Worm (Caenorhabditis elegans): ENCODE data around the gene fbxa-164.
A peak's percentile ranks its signal among the peaks of the same experiment; 100 is the strongest.
"Not testable (repeated sequence)": the region's sequence is repeated elsewhere in the genome, so short reads cannot be mapped to it uniquely, and the experiment has no call there.

The fbxa-164 gene

DNA sequence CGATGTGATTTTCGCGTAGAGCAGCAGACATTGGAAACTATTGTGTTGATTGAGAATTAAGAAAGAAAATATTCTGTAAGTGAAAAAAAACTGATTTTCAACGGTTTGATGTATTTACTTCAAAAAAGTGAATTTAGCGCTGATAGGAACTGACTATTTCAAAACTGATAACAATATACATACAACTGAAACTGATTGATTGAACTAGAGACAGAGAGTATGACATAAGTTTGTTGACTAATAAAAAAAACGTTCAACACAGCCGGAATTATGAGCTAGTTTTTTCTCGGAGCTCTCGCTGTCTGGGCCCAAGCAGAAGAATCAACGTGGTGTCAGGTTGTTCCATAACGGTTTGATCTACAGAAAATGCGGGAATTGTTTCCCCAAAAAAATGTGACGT lies at the start of gene fbxa-164:
Gene fbxa-164 (minus strand): TSS at position 101 of the 400 bp plus-strand sequence.
- TF ChIP-seq ceh-9 (tag; optimal IDR thresholded peaks at IDR 0.05): no peak
- no peak for TF ChIP-seq jun-1 (tag; optimal IDR thresholded peaks at IDR 0.05)
- TF ChIP-seq pqm-1 (tag; optimal IDR thresholded peaks at IDR 0.05): no peak
- no peak for TF ChIP-seq nhr-28 (tag; optimal IDR thresholded peaks at IDR 0.05)
- TF ChIP-seq sea-2 (GFP tag; optimal IDR thresholded peaks at IDR 0.05): no peak
- no peak for TF ChIP-seq lsy-12 (tag; optimal IDR thresholded peaks at IDR 0.05)
- peak; percentile 11 for TF ChIP-seq pha-4 (tag; optimal IDR thresholded peaks at IDR 0.05)
- no peak for TF ChIP-seq nfya-1 (tag; optimal IDR thresholded peaks at IDR 0.05; ENCODE audit: insufficient read depth)
- TF ChIP-seq nhr-23 (tag; optimal IDR thresholded peaks at IDR 0.05): no peak
- no peak for TF ChIP-seq ceh-28 (tag; optimal IDR thresholded peaks at IDR 0.05)
- TF ChIP-seq unc-39 (tag; optimal IDR thresholded peaks at IDR 0.05): no peak
- no peak for TF ChIP-seq ceh-16 (tag; optimal IDR thresholded peaks at IDR 0.05)
- TF ChIP-seq elt-2 (tag; optimal IDR thresholded peaks at IDR 0.05): peak; percentile 32
- no peak for TF ChIP-seq ztf-4 (tag; optimal IDR thresholded peaks at IDR 0.05)
- TF ChIP-seq ama-1 (optimal IDR thresholded peaks at IDR 0.05): no peak

DNA sequence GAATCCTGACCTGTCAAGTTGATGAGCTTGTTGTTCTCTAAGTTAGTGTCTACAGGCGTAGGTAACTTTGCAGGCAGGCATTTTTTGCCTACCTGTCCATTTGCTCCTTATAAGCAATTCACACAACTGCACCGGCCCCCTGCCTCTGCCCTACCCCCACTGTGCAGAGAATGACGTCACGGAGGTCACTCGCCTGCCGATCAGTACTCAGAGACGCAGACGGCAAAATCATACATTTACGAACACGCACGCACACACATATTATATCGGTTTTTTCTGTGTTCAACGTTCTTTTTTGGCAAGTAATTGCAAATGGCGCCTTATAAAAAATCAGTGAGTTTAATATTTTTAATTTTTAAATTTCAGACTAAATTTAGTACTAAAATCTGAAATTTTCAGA lies 49.6 kb upstream of the fbxa-164 start, which contains the start of gene duxl-1:
Gene duxl-1 (plus strand): TSS at position 184 of the 400 bp plus-strand sequence.
- TF ChIP-seq pha-4 (tag; optimal IDR thresholded peaks at IDR 0.05): no peak
- peak; percentile 37 for TF ChIP-seq nhr-23 (tag; optimal IDR thresholded peaks at IDR 0.05)
- TF ChIP-seq elt-2 (tag; optimal IDR thresholded peaks at IDR 0.05): peak; percentile 54
- peak; percentile 9 for TF ChIP-seq nhr-25 (tag; optimal IDR thresholded peaks at IDR 0.05)
- peak; percentile 6 for TF ChIP-seq lin-15B (tag; optimal IDR thresholded peaks at IDR 0.05)
- no peak for TF ChIP-seq R02D3.7 (tag; optimal IDR thresholded peaks at IDR 0.05)

DNA sequence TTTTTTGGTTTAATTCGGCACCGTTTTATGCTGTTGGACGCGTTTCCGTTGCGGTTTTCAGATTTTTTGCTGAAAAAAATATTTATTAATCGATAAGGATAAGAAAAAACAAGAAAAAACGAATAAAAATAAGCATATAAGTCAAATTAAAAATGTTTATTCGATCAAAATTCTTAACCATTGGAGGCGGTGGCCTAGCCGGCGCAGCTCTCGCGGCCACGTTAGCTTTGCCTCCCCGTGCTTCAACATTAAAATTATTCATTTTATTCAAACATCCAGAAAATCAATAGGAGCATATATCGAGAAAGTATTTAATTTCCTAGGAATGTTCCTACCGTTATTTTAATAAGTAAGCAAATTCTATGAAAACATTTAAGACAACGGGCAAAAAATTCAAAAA lies 49.0 kb upstream of the fbxa-164 start, which contains the start of gene ZC204.14:
Gene ZC204.14 (minus strand): TSS at position 69 of the 400 bp plus-strand sequence.
- TF ChIP-seq nhr-77 (tag; optimal IDR thresholded peaks at IDR 0.05) (no peak), nhr-76 (tag; optimal IDR thresholded peaks at IDR 0.05) (no peak), ztf-11 (tag; optimal IDR thresholded peaks at IDR 0.05) (no peak), elt-1 (tag; optimal IDR thresholded peaks at IDR 0.05) (no peak), nfya-1 (tag; optimal IDR thresholded peaks at IDR 0.05; ENCODE audit: insufficient read depth) (no peak), hmg-11 (tag; optimal IDR thresholded peaks at IDR 0.05) (no peak), tbx-2 (tag; optimal IDR thresholded peaks at IDR 0.05) (no peak), snpc-4 (tag; optimal IDR thresholded peaks at IDR 0.05) (no peak)

DNA sequence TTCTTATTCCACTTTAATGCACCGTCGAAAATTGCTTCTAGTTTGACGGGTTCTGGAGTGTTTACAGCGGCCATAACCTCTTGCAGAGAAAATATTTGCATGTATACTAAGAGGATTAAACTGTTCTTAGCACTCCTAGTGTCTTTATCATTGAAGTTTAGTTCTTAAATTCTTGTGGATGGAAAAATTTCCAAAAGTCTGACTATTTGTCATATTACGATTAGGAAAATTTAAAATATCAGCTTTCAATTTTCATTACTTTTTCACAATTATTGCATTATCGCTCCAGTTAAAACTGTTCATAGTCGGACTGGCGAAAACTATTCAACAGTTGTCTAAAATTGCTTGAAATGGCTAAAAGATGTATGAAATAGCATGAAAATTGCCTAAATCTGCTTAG lies 47.0 kb upstream of the fbxa-164 start, which contains the start of gene ZC204.13:
Gene ZC204.13 (minus strand): TSS at position 101 of the 400 bp plus-strand sequence.
- TF ChIP-seq aly-2, nhr-28, unc-39 (tag; optimal IDR thresholded peaks at IDR 0.05): not testable (repeated sequence)

DNA sequence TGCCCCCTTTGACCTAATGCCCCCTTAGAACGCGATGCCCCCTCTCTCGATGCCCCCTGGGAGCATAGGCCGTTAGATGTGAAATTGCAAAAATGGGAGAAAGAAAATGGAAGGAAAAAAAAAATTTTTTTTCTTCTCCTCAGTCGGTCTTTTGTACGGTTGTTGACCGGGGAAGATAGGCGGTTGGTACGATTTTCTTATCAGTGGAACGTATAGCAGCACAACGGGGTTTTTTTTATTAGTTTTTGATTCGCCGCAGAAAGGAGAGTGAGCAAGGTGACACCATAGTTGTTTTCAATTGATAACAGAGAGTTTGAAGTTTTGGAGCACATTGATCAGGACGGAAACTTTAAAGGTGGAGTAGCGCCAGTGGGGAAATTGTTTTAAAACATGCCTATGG lies 45.9 kb upstream of the fbxa-164 start:
- peak; percentile 31 for TF ChIP-seq pqm-1 (tag; optimal IDR thresholded peaks at IDR 0.05)
- peak; percentile 84 for TF ChIP-seq elt-2 (tag; optimal IDR thresholded peaks at IDR 0.05)

DNA sequence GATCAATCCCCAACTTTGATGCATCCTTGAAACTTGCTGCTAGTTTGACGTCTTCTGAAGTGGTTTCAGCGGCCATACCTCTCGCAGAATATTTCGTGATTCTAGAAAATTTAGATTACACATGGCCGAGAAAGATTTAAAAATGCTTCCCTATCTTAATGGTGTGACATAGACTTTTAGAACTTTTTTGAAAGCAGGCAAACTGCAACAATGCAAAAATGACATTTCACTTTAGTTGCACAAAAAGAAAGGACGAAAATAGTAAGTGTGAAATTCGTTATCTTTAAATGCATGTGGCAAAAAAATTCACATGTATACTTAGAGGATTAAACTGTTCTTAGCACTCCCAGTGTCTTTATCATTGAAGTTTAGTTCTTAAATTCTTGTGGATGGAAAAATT lies 43.3 kb upstream of the fbxa-164 start, which contains the start of gene ZC204.12:
Gene ZC204.12 (minus strand): TSS at position 101 of the 400 bp plus-strand sequence.
- no peak for TF ChIP-seq nhr-28 (tag; optimal IDR thresholded peaks at IDR 0.05)
- no peak for TF ChIP-seq nhr-23 (tag; optimal IDR thresholded peaks at IDR 0.05)
- no peak for TF ChIP-seq nhr-25 (tag; optimal IDR thresholded peaks at IDR 0.05)
- no peak for TF ChIP-seq ama-1 (optimal IDR thresholded peaks at IDR 0.05)
- no peak for TF ChIP-seq skn-1 (tag; optimal IDR thresholded peaks at IDR 0.05)
- no peak for TF ChIP-seq nfya-1 (tag; optimal IDR thresholded peaks at IDR 0.05; ENCODE audit: insufficient read depth)
- no peak for TF ChIP-seq unc-39 (tag; optimal IDR thresholded peaks at IDR 0.05)

DNA sequence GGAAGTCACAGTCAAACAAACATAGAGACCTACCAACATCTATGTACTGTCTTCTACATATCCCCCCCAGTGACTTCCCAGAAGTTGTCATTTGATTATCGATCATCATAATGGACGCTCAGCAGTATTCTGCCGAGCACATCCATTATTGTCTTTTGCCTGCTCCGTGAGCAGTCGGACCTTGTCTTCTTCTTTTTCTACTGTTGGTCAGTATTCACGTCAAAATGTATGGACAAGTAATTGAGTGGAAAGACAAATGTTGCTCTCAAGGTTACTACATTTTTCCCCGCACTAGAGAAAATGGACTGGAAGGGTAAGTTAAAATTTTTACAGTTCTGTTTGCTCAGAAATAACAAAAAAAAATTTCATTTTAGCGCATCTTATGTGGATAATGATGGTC lies 41.0 kb upstream of the fbxa-164 start, which contains the start of gene btb-12:
Gene btb-12 (plus strand): TSS at position 301 of the 400 bp plus-strand sequence.
- TF ChIP-seq daf-12 (tag; optimal IDR thresholded peaks at IDR 0.05) (no peak), skn-1 (tag; optimal IDR thresholded peaks at IDR 0.05) (no peak), fkh-2 (tag; optimal IDR thresholded peaks at IDR 0.05) (no peak), elt-1 (tag; optimal IDR thresholded peaks at IDR 0.05) (no peak), nhr-12 (tag; optimal IDR thresholded peaks at IDR 0.05) (no peak), nhr-11 (tag; optimal IDR thresholded peaks at IDR 0.05) (no peak), aly-2 (tag; optimal IDR thresholded peaks at IDR 0.05) (no peak), elt-2 (tag; optimal IDR thresholded peaks at IDR 0.05) (no peak), mdl-1 (tag; optimal IDR thresholded peaks at IDR 0.05) (no peak)

Data from whole organism, L3 larva.